Fruit fly (Drosophila melanogaster): Measurements from ENCODE around the gene CG31522.

Gene CG31522

DNA sequence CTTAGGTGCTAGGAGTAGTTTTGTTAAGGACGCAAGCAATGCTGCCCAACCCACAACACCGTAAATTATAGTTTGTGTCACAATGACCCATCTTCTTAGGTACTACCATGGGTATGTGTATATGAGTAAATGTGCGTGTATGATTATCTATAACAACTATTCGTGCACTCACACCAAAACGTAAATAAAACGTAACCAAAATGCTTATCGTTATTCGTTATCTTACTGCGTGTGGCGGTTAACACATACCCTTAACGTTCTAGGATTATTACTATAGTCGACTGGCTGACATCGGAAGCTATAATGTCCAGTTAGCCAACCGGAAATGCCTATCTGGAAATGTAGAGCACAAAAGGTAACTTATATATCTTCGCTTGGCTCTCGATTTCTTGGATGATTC is 17.6 kb downstream of the CG31522 start:
- TF ChIP-seq amos (GFP tag; IDR thresholded peaks at IDR 0.05; ENCODE audit: partially characterized antibody) (peak; percentile 44; the same call in 1 of the 2 replicates), CG15479 (GFP tag; optimal IDR thresholded peaks at IDR 0.05) (peak; percentile 83), Bgb (GFP tag; IDR thresholded peaks at IDR 0.05; ENCODE audit: partially characterized antibody) (peak; percentile 62; the same call in 1 of the 2 replicates), CG34376 (GFP tag; optimal IDR thresholded peaks at IDR 0.05) (peak; percentile 1), CG1602 (GFP tag; optimal IDR thresholded peaks at IDR 0.05) (no peak), D19B (GFP tag; optimal IDR thresholded peaks at IDR 0.05) (peak; percentile 24), CG17359 (tag; optimal IDR thresholded peaks at IDR 0.05) (no peak), grn (GFP tag; optimal IDR thresholded peaks at IDR 0.05) (peak; percentile 60), usp (GFP tag; optimal IDR thresholded peaks at IDR 0.05) (no peak), mirr (GFP tag; optimal IDR thresholded peaks at IDR 0.05) (peak; percentile 68), CG6689 (GFP tag; IDR thresholded peaks at IDR 0.05) (no peak), C15 (GFP tag; IDR thresholded peaks at IDR 0.05) (no peak), Ssrp (tag; optimal IDR thresholded peaks at IDR 0.05) (no peak), wek (GFP tag; optimal IDR thresholded peaks at IDR 0.05) (peak; percentile 37), CG13287 (GFP tag; IDR thresholded peaks at IDR 0.05; ENCODE audit: partially characterized antibody) (peak; percentile 8; the same call in 1 of the 2 replicates), unpg (GFP tag; optimal IDR thresholded peaks at IDR 0.05) (no peak), ewg (GFP tag; optimal IDR thresholded peaks at IDR 0.05) (no peak), PHDP (tag; optimal IDR thresholded peaks at IDR 0.05) (no peak), CG17361 (GFP tag; IDR thresholded peaks at IDR 0.05) (no peak), nerfin-2 (GFP tag; IDR thresholded peaks at IDR 0.05; ENCODE audit: partially characterized antibody) (peak; percentile 42; the same call in 1 of the 2 replicates), tna (GFP tag; IDR thresholded peaks at IDR 0.05; ENCODE audit: partially characterized antibody) (peak; percentile 69), sd (tag; optimal IDR thresholded peaks at IDR 0.05) (peak; percentile 27), bbx (GFP tag; IDR thresholded peaks at IDR 0.05; ENCODE audit: partially characterized antibody) (peak; percentile 51; the same call in 1 of the 2 replicates), Hey (tag; optimal IDR thresholded peaks at IDR 0.05) (peak; percentile 98), yki (optimal IDR thresholded peaks at IDR 0.05) (no peak), CG9437 (GFP tag; optimal IDR thresholded peaks at IDR 0.05) (peak; percentile 74), mld (GFP tag; IDR thresholded peaks at IDR 0.05; ENCODE audit: partially characterized antibody) (0 out of 3 replicates have a peak, but pooled peaks have one; percentile 42), ssp (GFP tag; IDR thresholded peaks at IDR 0.05) (no peak), Pdp1 (GFP tag; optimal IDR thresholded peaks at IDR 0.05) (peak in 1 of 2 experiments; percentile 69), BEAF-32 (GFP tag; optimal IDR thresholded peaks at IDR 0.05) (no peak), exex (tag; optimal IDR thresholded peaks at IDR 0.05) (peak; percentile 57), CG4404 (GFP tag; IDR thresholded peaks at IDR 0.05) (no peak), Fer3 (tag; optimal IDR thresholded peaks at IDR 0.05) (no peak), sug (tag; optimal IDR thresholded peaks at IDR 0.05) (peak; percentile 16), Fer1 (GFP tag; optimal IDR thresholded peaks at IDR 0.05) (peak; percentile 31), GATAe (GFP tag; conservative IDR thresholded peaks at IDR 0.05) (0 out of 2 replicates have a peak, but pooled peaks have one; percentile 36), cg (GFP tag; optimal IDR thresholded peaks at IDR 0.05) (peak; percentile 35), Sox102F (GFP tag; optimal IDR thresholded peaks at IDR 0.05) (no peak), CG18011 (GFP tag; optimal IDR thresholded peaks at IDR 0.05) (no peak), CG14860 (GFP tag; IDR thresholded peaks at IDR 0.05; ENCODE audit: partially characterized antibody) (peak; percentile 37; the same call in 1 of the 3 replicates), HLH4C (GFP tag; IDR thresholded peaks at IDR 0.05; ENCODE audit: partially characterized antibody) (peak; percentile 68), Scr (GFP tag; IDR thresholded peaks at IDR 0.05; ENCODE audit: partially characterized antibody) (peak; percentile 27; the same call in 1 of the 2 replicates)
